Worm (Caenorhabditis elegans) whole organism, late embryonic: Measurements from ENCODE around the gene F28B12.1.
A peak's percentile ranks its signal among the peaks of the same experiment; 100 is the strongest.

ENCODE experiments used
- ceh-31 ChIP-seq: sonication (generic microtip); optimal IDR thresholded peaks from 2 replicates; lab custom pipeline; 2016; ENCODE audit warnings: missing genetic modification characterization, missing compliant biosample characterization
- ceh-48 ChIP-seq: sonication (generic microtip); optimal IDR thresholded peaks from 2 replicates; lab custom pipeline; 2016; ENCODE audit warnings: missing genetic modification characterization, inconsistent platforms, missing compliant biosample characterization
- ceh-6 ChIP-seq: fragments of 200-800 bp; sonication (Bioruptor generic); optimal IDR thresholded peaks from 2 replicates; lab custom pipeline; 2018; ENCODE audit warnings: mild to moderate bottlenecking, missing genetic modification characterization, missing compliant biosample characterization
- ceh-9 ChIP-seq: sonication (generic microtip); optimal IDR thresholded peaks from 2 replicates; lab custom pipeline; 2016; ENCODE audit warnings: mild to moderate bottlenecking, missing genetic modification characterization, inconsistent platforms, missing compliant biosample characterization
- elt-2 ChIP-seq: sonication (generic microtip); optimal IDR thresholded peaks from 2 replicates; lab custom pipeline; 2016; ENCODE audit warnings: missing genetic modification reagents, missing genetic modification characterization, missing compliant biosample characterization
- ets-4 ChIP-seq: sonication (generic microtip); optimal IDR thresholded peaks from 2 replicates; lab custom pipeline; 2016; ENCODE audit warnings: missing genetic modification characterization, missing compliant biosample characterization
- nfya-1 ChIP-seq: sonication (generic microtip); optimal IDR thresholded peaks from 2 replicates; lab custom pipeline; 2017; ENCODE audit warnings: missing genetic modification characterization, mild to moderate bottlenecking, missing compliant biosample characterization, antibody characterized with exemption, moderate library complexity
- nhr-11 ChIP-seq: fragments of 150-350 bp; optimal IDR thresholded peaks from 2 replicates; lab custom pipeline; 2014; ENCODE audit warnings: missing biosample characterization, missing genetic modification characterization
- odd-2 ChIP-seq: sonication (generic microtip); optimal IDR thresholded peaks from 2 replicates; lab custom pipeline; 2017; ENCODE audit warnings: antibody characterized with exemption, mild to moderate bottlenecking, missing genetic modification characterization, missing compliant biosample characterization
- pha-2 ChIP-seq: sonication (generic microtip); optimal IDR thresholded peaks from 2 replicates; lab custom pipeline; 2017; ENCODE audit warnings: mild to moderate bottlenecking, missing genetic modification characterization, missing compliant biosample characterization
- pha-4 ChIP-seq: fragments of 150-350 bp; optimal IDR thresholded peaks from 2 replicates; lab custom pipeline; 2018; ENCODE audit warnings: missing biosample characterization, missing genetic modification reagents, missing genetic modification characterization
- rnt-1 ChIP-seq: sonication (generic microtip); optimal IDR thresholded peaks from 2 replicates; lab custom pipeline; 2016; ENCODE audit warnings: missing genetic modification characterization, missing compliant biosample characterization
- sox-2 ChIP-seq: fragments of 200-800 bp; sonication (Bioruptor generic); IDR thresholded peaks from 2 replicates; pipeline ENCODE4 v1.3.6; 2022; ENCODE audit warnings: missing genetic modification reagents, missing genetic modification characterization, missing compliant biosample characterization
- unc-86 ChIP-seq: sonication (generic microtip); optimal IDR thresholded peaks from 2 replicates; lab custom pipeline; 2016; ENCODE audit warnings: missing genetic modification characterization, missing compliant biosample characterization

DNA sequence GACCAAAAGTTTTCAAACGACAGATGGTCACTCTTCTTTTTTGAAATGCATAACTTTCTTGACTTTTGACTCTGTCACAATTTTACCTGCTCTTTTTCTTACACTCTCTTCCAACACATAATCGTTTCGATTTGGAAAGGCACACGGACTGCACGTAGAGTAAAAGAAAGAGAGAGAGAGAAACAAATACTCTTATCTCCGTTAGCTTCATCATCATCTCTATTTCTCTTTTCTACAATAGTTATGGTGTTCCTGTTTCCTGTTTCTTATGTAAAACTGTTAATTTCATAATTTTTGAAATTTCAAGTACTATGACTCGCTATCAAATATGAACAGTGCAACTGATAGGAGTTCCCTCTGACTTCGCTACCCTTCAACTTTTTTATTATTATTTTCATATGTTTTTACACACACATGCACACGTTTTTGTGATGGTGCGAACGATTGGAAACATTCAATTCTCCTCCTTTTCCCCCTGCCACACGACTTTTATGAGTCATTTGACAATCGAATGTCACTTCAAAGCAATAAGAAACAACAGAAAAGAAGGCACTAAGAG is 12.6 kb upstream of the F28B12.1 start:
- no peak for TF ChIP-seq nhr-11 (tag; lab: Kevin White, UChicago)
- no peak for TF ChIP-seq ceh-48 (tag; lab: Kevin White, UChicago)
- TF ChIP-seq unc-86 (tag; lab: Kevin White, UChicago): no peak
- no peak for TF ChIP-seq ceh-9 (tag; lab: Kevin White, UChicago)
- peak; percentile 39 for TF ChIP-seq elt-2
- TF ChIP-seq ets-4 (tag; lab: Kevin White, UChicago): no peak
- TF ChIP-seq sox-2 (GFP tag; lab: Robert Waterston, UW): no peak
- no peak for TF ChIP-seq ceh-31
- no peak for TF ChIP-seq nfya-1
- no peak for TF ChIP-seq pha-2
- no peak for TF ChIP-seq rnt-1 (tag; lab: Kevin White, UChicago)
- TF ChIP-seq pha-4: no peak
- TF ChIP-seq odd-2 (tag; lab: Kevin White, UChicago): no peak
- no peak for TF ChIP-seq ceh-6 (GFP tag; lab: Kevin White, UChicago)
